Fruit fly (Drosophila melanogaster) whole organism, embryonic: Measurements from ENCODE around the gene Cyp313a4.

Source experiments
- Ada2b ChIP-seq: fragments of 200-800 bp; sonication (Bioruptor generic); IDR thresholded peaks from 2 replicates; pipeline ENCODE4 v1.3.6; 2022; ENCODE audit warnings: missing biosample characterization, missing genetic modification characterization
- Asciz ChIP-seq: fragments of 200-800 bp; sonication (Bioruptor generic); optimal IDR thresholded peaks from 2 replicates; lab custom pipeline; 2017; ENCODE audit warnings: missing biosample characterization, mild to moderate bottlenecking, missing genetic modification characterization, missing genetic modification reagents
- Atf-2 ChIP-seq: fragments of 200-800 bp; sonication (Bioruptor generic); optimal IDR thresholded peaks from 2 replicates; lab custom pipeline; 2016; ENCODE audit warnings: missing biosample characterization, missing genetic modification characterization
- Atf6 ChIP-seq: fragments of 200-800 bp; sonication (Bioruptor generic); IDR thresholded peaks from 2 replicates; pipeline ENCODE4 v1.3.6; 2022; ENCODE audit warnings: missing biosample characterization, missing genetic modification characterization
- Bdp1 ChIP-seq: fragments of 200-800 bp; sonication (Bioruptor generic); optimal IDR thresholded peaks from 3 replicates; lab custom pipeline; 2016; ENCODE audit warnings: missing biosample characterization, missing genetic modification characterization
- CG10321 ChIP-seq: fragments of 200-800 bp; sonication (Bioruptor generic); IDR thresholded peaks from 2 replicates; pipeline ENCODE4 v1.3.6; 2022; ENCODE audit warnings: missing biosample characterization, missing genetic modification characterization
- CG10979 ChIP-seq: fragments of 200-800 bp; sonication (Bioruptor generic); optimal IDR thresholded peaks from 2 replicates; lab custom pipeline; 2018; ENCODE audit warnings: missing biosample characterization, mild to moderate bottlenecking, missing genetic modification characterization, moderate library complexity
- CG11504 ChIP-seq: fragments of 200-800 bp; sonication (Bioruptor generic); optimal IDR thresholded peaks from 3 replicates; lab custom pipeline; 2019; ENCODE audit warnings: missing biosample characterization, mild to moderate bottlenecking, missing genetic modification characterization, moderate library complexity
- CG12071 ChIP-seq: fragments of 200-800 bp; sonication (Bioruptor generic); optimal IDR thresholded peaks from 3 replicates; lab custom pipeline; 2018; ENCODE audit warnings: missing biosample characterization, mild to moderate bottlenecking, missing genetic modification characterization
- CG1233 ChIP-seq: fragments of 200-800 bp; sonication (Bioruptor generic); optimal IDR thresholded peaks from 4 replicates; lab custom pipeline; 2018; ENCODE audit warnings: missing biosample characterization, mild to moderate bottlenecking, missing genetic modification characterization
- CG12391 ChIP-seq: fragments of 200-800 bp; sonication (Bioruptor generic); optimal IDR thresholded peaks from 3 replicates; lab custom pipeline; 2018; ENCODE audit warnings: missing biosample characterization, mild to moderate bottlenecking, missing genetic modification characterization, moderate library complexity
- CG13123 ChIP-seq: fragments of 200-800 bp; sonication (Bioruptor generic); optimal IDR thresholded peaks from 2 replicates; lab custom pipeline; 2016; ENCODE audit warnings: missing biosample characterization, missing genetic modification characterization
- CG13424 ChIP-seq: fragments of 200-800 bp; sonication (Bioruptor generic); optimal IDR thresholded peaks from 2 replicates; lab custom pipeline; 2019; ENCODE audit warnings: missing biosample characterization, mild to moderate bottlenecking, missing genetic modification characterization, moderate library complexity
- CG14050 ChIP-seq: fragments of 200-800 bp; sonication (Bioruptor generic); IDR thresholded peaks from 3 replicates; pipeline ENCODE4 v1.3.6; 2022; ENCODE audit warnings: missing biosample characterization, missing genetic modification characterization
- CG1603 ChIP-seq: fragments of 200-800 bp; sonication (Bioruptor generic); optimal IDR thresholded peaks from 2 replicates; lab custom pipeline; 2019; ENCODE audit warnings: missing biosample characterization, mild to moderate bottlenecking, missing genetic modification characterization, moderate library complexity
- CG2202 ChIP-seq: fragments of 200-800 bp; sonication (Bioruptor generic); optimal IDR thresholded peaks from 2 replicates; lab custom pipeline; 2018; ENCODE audit warnings: missing biosample characterization, mild to moderate bottlenecking, missing genetic modification characterization
- CG3065 ChIP-seq: fragments of 200-800 bp; sonication (Bioruptor generic); optimal IDR thresholded peaks from 2 replicates; lab custom pipeline; 2016; ENCODE audit warnings: missing biosample characterization, missing genetic modification characterization
- CG31224 ChIP-seq: fragments of 200-800 bp; sonication (Bioruptor generic); IDR thresholded peaks from 2 replicates; pipeline ENCODE4 v1.3.6; 2022; ENCODE audit warnings: missing biosample characterization, missing genetic modification characterization
- CG32772 ChIP-seq: fragments of 200-800 bp; sonication (Bioruptor generic); IDR thresholded peaks from 2 replicates; pipeline ENCODE4 v1.3.6; 2022; ENCODE audit warnings: missing biosample characterization, missing genetic modification characterization
- CG5953 ChIP-seq: fragments of 200-800 bp; sonication (Bioruptor generic); IDR thresholded peaks from 2 replicates; pipeline ENCODE4 v1.3.6; 2022; ENCODE audit warnings: missing biosample characterization, missing genetic modification characterization
- D19A ChIP-seq: fragments of 200-800 bp; optimal IDR thresholded peaks from 3 replicates; lab custom pipeline; 2019; ENCODE audit warnings: missing biosample characterization, mild to moderate bottlenecking, missing genetic modification characterization, moderate library complexity
- Deaf1 ChIP-seq: fragments of 200-800 bp; optimal IDR thresholded peaks from 3 replicates; lab custom pipeline; 2019; ENCODE audit warnings: missing biosample characterization, mild to moderate bottlenecking, missing genetic modification characterization, moderate library complexity
- Dek ChIP-seq: fragments of 200-800 bp; sonication (Bioruptor generic); optimal IDR thresholded peaks from 3 replicates; lab custom pipeline; 2019; ENCODE audit warnings: missing biosample characterization, mild to moderate bottlenecking, missing genetic modification characterization, moderate library complexity
- ERR ChIP-seq: fragments of 200-800 bp; sonication (Bioruptor generic); optimal IDR thresholded peaks from 2 replicates; lab custom pipeline; 2016; ENCODE audit warnings: missing biosample characterization, missing genetic modification characterization
- Ets97D ChIP-seq: fragments of 200-800 bp; sonication (Bioruptor generic); optimal IDR thresholded peaks from 3 replicates; lab custom pipeline; 2016; ENCODE audit warnings: missing biosample characterization, missing genetic modification characterization
- Hey ChIP-seq: fragments of 200-800 bp; sonication (Bioruptor generic); optimal IDR thresholded peaks from 3 replicates; lab custom pipeline; 2018; ENCODE audit warnings: missing biosample characterization, mild to moderate bottlenecking, missing genetic modification characterization
- HmgD ChIP-seq: fragments of 200-800 bp; sonication (Bioruptor generic); optimal IDR thresholded peaks from 3 replicates; lab custom pipeline; 2016; ENCODE audit warnings: missing biosample characterization, missing genetic modification characterization
- Hsf ChIP-seq: fragments of 200-800 bp; sonication (Bioruptor generic); optimal IDR thresholded peaks from 3 replicates; lab custom pipeline; 2016; ENCODE audit warnings: missing biosample characterization, missing genetic modification characterization
- Med ChIP-seq: fragments of 200-800 bp; sonication (Bioruptor generic); peaks from one replicate; lab custom pipeline; 2016; ENCODE audit warnings: missing biosample characterization, missing genetic modification characterization, mild to moderate bottlenecking, inconsistent platforms, moderate library complexity
- NK7.1 ChIP-seq: fragments of 200-800 bp; sonication (Bioruptor generic); optimal IDR thresholded peaks from 3 replicates; lab custom pipeline; 2016; ENCODE audit warnings: missing biosample characterization, missing genetic modification characterization
- Rx ChIP-seq: fragments of 200-800 bp; sonication (Bioruptor generic); IDR thresholded peaks from 2 replicates; pipeline ENCODE4 v1.3.6; 2022; ENCODE audit warnings: missing biosample characterization, missing genetic modification characterization
- Xbp1 ChIP-seq: fragments of 200-800 bp; sonication (Bioruptor generic); optimal IDR thresholded peaks from 3 replicates; lab custom pipeline; 2016; ENCODE audit warnings: missing biosample characterization, mild to moderate bottlenecking, missing genetic modification characterization
- YL-1 ChIP-seq: fragments of 200-800 bp; sonication (Bioruptor generic); optimal IDR thresholded peaks from 3 replicates; lab custom pipeline; 2017; ENCODE audit warnings: missing biosample characterization, mild to moderate bottlenecking, missing genetic modification characterization
- abd-A ChIP-seq: fragments of 200-800 bp; sonication (Bioruptor generic); optimal IDR thresholded peaks from 3 replicates; lab custom pipeline; 2019; ENCODE audit warnings: missing biosample characterization, mild to moderate bottlenecking, missing genetic modification characterization, moderate library complexity
- chn ChIP-seq: fragments of 200-800 bp; sonication (Bioruptor generic); optimal IDR thresholded peaks from 2 replicates; lab custom pipeline; 2016; ENCODE audit warnings: missing biosample characterization, missing genetic modification characterization
- ci ChIP-seq: fragments of 200-800 bp; sonication (Bioruptor generic); IDR thresholded peaks from 3 replicates; pipeline ENCODE4 v1.3.6; 2022; ENCODE audit warnings: missing biosample characterization, missing genetic modification characterization
- crol ChIP-seq: fragments of 200-800 bp; sonication (Bioruptor generic); IDR thresholded peaks from 2 replicates; pipeline ENCODE4 v1.3.6; 2022; ENCODE audit warnings: missing biosample characterization, missing genetic modification characterization
- disco-r ChIP-seq: fragments of 200-800 bp; sonication (Bioruptor generic); optimal IDR thresholded peaks from 2 replicates; lab custom pipeline; 2016; ENCODE audit warnings: missing biosample characterization, missing genetic modification characterization
- kah ChIP-seq: fragments of 200-800 bp; sonication (Bioruptor generic); optimal IDR thresholded peaks from 2 replicates; lab custom pipeline; 2018; ENCODE audit warnings: missing biosample characterization, mild to moderate bottlenecking, missing genetic modification characterization
- mam ChIP-seq: fragments of 200-800 bp; sonication (Bioruptor generic); optimal IDR thresholded peaks from 3 replicates; lab custom pipeline; 2016; ENCODE audit warnings: missing biosample characterization, missing genetic modification characterization
- nom ChIP-seq: fragments of 200-800 bp; sonication (Bioruptor generic); optimal IDR thresholded peaks from 2 replicates; lab custom pipeline; 2017; ENCODE audit warnings: missing biosample characterization, missing genetic modification characterization, mild to moderate bottlenecking, moderate library complexity, missing genetic modification reagents
- onecut ChIP-seq: fragments of 200-800 bp; sonication (Bioruptor generic); IDR thresholded peaks from 2 replicates; pipeline ENCODE4 v1.3.6; 2022; ENCODE audit warnings: missing biosample characterization, missing genetic modification characterization
- pho ChIP-seq: fragments of 200-800 bp; sonication (Bioruptor generic); optimal IDR thresholded peaks from 2 replicates; lab custom pipeline; 2016; ENCODE audit warnings: missing biosample characterization, missing genetic modification characterization
- schlank ChIP-seq: fragments of 200-800 bp; sonication (Bioruptor generic); optimal IDR thresholded peaks from 2 replicates; lab custom pipeline; 2018; ENCODE audit warnings: missing biosample characterization, mild to moderate bottlenecking, missing genetic modification characterization
- sd ChIP-seq: fragments of 200-800 bp; sonication (Bioruptor generic); optimal IDR thresholded peaks from 3 replicates; lab custom pipeline; 2018; ENCODE audit warnings: missing biosample characterization, mild to moderate bottlenecking, missing genetic modification characterization, moderate library complexity
- sr ChIP-seq: fragments of 200-800 bp; sonication (Bioruptor generic); IDR thresholded peaks from 3 replicates; pipeline ENCODE4 v1.3.6; 2022; ENCODE audit warnings: missing biosample characterization, missing genetic modification characterization
- tin ChIP-seq: fragments of 200-800 bp; sonication (Bioruptor generic); optimal IDR thresholded peaks from 3 replicates; lab custom pipeline; 2016; ENCODE audit warnings: missing biosample characterization, missing genetic modification characterization

Gene Cyp313a4

dm6 chr3R:12718536-12719033 lies 37.4 kb upstream of the Cyp313a4 start:
- TF ChIP-seq Hey (tag; lab: Kevin White, UChicago), result peak; percentile 27
- TF ChIP-seq Hsf, result no peak
- peak; percentile 75 for TF ChIP-seq onecut (GFP tag; lab: Robert Waterston, UW)
- TF ChIP-seq sr, result 0 out of 3 replicates have a peak, but pooled peaks have one; percentile 26
- TF ChIP-seq HmgD (GFP tag; lab: Kevin White, UChicago), result no peak
- TF ChIP-seq sd (tag; lab: Kevin White, UChicago), result peak; percentile 62
- TF ChIP-seq abd-A (tag; lab: Kevin White, UChicago), result peak; percentile 52
- 0 out of 2 replicates have a peak, but pooled peaks have one; percentile 5 for TF ChIP-seq CG32772 (GFP tag; lab: Robert Waterston, UW)
- TF ChIP-seq CG3065 (GFP tag; lab: Kevin White, UChicago), result no peak
- peak; percentile 93 for TF ChIP-seq ERR
- TF ChIP-seq Med (GFP tag; lab: Kevin White, UChicago), result peak; percentile 31
- TF ChIP-seq CG31224 (GFP tag; lab: Robert Waterston, UW), result 0 out of 2 replicates have a peak, but pooled peaks have one; percentile 0
- no peak for TF ChIP-seq Xbp1 (GFP tag; lab: Kevin White, UChicago)
- TF ChIP-seq Deaf1 (tag; lab: Kevin White, UChicago), result peak; percentile 60

DNA sequence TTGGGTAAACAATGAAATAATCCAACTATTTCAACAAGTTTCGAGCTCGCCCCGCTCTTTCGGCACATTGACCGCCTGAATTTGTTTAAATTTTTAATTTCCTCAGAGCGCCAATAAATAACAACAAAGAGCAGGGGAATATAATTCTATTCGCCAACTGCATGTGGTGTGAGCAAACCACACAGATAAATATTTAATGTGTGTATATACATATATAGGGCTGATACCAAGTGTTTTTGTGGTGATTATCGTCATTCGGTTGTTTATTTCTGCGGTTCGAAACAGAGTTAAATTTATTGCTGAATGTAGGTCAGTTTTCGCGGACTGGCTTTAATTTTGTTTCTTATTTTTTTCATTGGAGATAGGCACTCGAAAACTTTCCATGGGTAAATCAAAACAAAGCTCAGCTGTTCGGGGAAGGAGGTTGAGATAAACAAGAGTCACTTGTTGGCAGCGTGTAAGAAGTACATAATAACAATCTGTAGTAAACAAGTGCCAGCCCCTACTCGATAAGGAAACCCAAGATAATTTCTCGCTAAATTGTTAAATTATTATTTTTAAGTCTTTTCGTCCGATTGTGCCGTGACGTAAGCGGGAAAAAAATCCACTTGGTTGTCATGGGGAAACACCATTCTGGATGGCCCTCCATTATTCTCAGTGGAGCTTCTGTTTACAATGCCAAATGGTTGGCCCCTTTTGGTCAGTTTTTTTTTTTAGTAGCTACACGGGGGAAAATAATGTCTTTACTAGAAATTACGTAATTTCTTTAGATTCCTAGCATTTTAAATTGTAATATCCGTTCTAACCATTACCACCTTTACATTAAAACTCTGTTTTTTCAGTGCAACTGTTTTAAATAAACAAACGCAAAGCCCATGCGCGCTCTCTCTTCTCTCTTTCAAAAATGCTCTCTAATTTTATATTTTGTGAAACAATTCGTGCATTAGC lies 36.7 kb upstream of the Cyp313a4 start:
- no peak for TF ChIP-seq CG10321 (GFP tag; lab: Robert Waterston, UW)
- peak; percentile 39 for TF ChIP-seq CG10979
- peak; percentile 51 for TF ChIP-seq pho (GFP tag; lab: Kevin White, UChicago)
- peak; percentile 45 for TF ChIP-seq NK7.1 (GFP tag; lab: Kevin White, UChicago)
- peak; percentile 46; the same call in 1 of the 2 replicates for TF ChIP-seq Rx (GFP tag; lab: Robert Waterston, UW)
- TF ChIP-seq CG5953 (GFP tag; lab: Robert Waterston, UW), result peak; percentile 27; the same call in 1 of the 2 replicates
- peak; percentile 59 for TF ChIP-seq CG12391 (tag; lab: Kevin White, UChicago)
- TF ChIP-seq Bdp1 (GFP tag; lab: Kevin White, UChicago), result peak; percentile 37
- peak; percentile 21 for TF ChIP-seq Asciz
- TF ChIP-seq CG12071 (GFP tag; lab: Kevin White, UChicago), result no peak
- TF ChIP-seq chn, result peak; percentile 53
- TF ChIP-seq schlank, result no peak
- TF ChIP-seq Atf6, result peak; percentile 38
- peak; percentile 71 for TF ChIP-seq CG11504
- TF ChIP-seq nom, result peak; percentile 33
- peak; percentile 47 for TF ChIP-seq CG1233 (GFP tag; lab: Kevin White, UChicago)
- no peak for TF ChIP-seq D19A (tag; lab: Kevin White, UChicago)
- no peak for TF ChIP-seq CG2202 (tag; lab: Kevin White, UChicago)
- TF ChIP-seq ci (GFP tag; lab: Robert Waterston, UW), result peak; percentile 52; the same call in 2 of the 3 replicates
- peak; percentile 51 for TF ChIP-seq Atf-2 (GFP tag; lab: Kevin White, UChicago)
- peak; percentile 70 for TF ChIP-seq Ada2b
- no peak for TF ChIP-seq disco-r (GFP tag; lab: Kevin White, UChicago)
- TF ChIP-seq CG14050 (GFP tag; lab: Robert Waterston, UW), result peak; percentile 63
- TF ChIP-seq Ets97D (GFP tag; lab: Kevin White, UChicago), result no peak
- TF ChIP-seq kah, result no peak
- no peak for TF ChIP-seq CG1603
- peak; percentile 40 for TF ChIP-seq tin
- peak; percentile 36 for TF ChIP-seq Dek (tag; lab: Kevin White, UChicago)
- TF ChIP-seq CG13123 (GFP tag; lab: Kevin White, UChicago), result no peak
- no peak for TF ChIP-seq YL-1 (GFP tag; lab: Kevin White, UChicago)
- TF ChIP-seq CG13424 (tag; lab: Kevin White, UChicago), result peak; percentile 59
- TF ChIP-seq Hey (tag; lab: Kevin White, UChicago), result no peak
- peak; percentile 80 for TF ChIP-seq mam (GFP tag; lab: Kevin White, UChicago)
- TF ChIP-seq crol (GFP tag; lab: Robert Waterston, UW), result no peak
